Worm (Caenorhabditis elegans) whole organism, late embryonic: Measurements from ENCODE around the gene T09A12.1.

Source experiments
- K02D7.2 ChIP-seq: sonication (generic microtip); optimal IDR thresholded peaks from 2 replicates; lab custom pipeline; 2017; ENCODE audit warnings: mild to moderate bottlenecking, missing genetic modification characterization, missing compliant biosample characterization
- ceh-31 ChIP-seq: sonication (generic microtip); optimal IDR thresholded peaks from 2 replicates; lab custom pipeline; 2016; ENCODE audit warnings: missing genetic modification characterization, missing compliant biosample characterization
- hlh-8 ChIP-seq: sonication (generic microtip); optimal IDR thresholded peaks from 2 replicates; lab custom pipeline; 2016; ENCODE audit warnings: missing genotype, missing genetic modification characterization, missing compliant biosample characterization

T09A12.1 gene

ce11 chrIV:8291232-8291631 is 47.0 kb downstream of the T09A12.1 start, which contains the start of gene K07H8.2:
TSS of gene K07H8.2 (plus strand) at chrIV:8291532.
- TF ChIP-seq hlh-8 (no peak), ceh-31 (tag; lab: Kevin White, UChicago) (no peak)

- no peak for TF ChIP-seq K02D7.2 (tag; lab: Kevin White, UChicago)
- TF ChIP-seq, all 69 proteins: peak for 0
Observed at ce11 chrIV:8294650-8295049, 50.4 kb downstream of the T09A12.1 start, which contains the start of gene tbce-1. TSS of gene tbce-1 (plus strand) at chrIV:8294690.
